Worm (Caenorhabditis elegans) whole organism, L2 larva: Measurements from ENCODE around the gene C23H3.5.

ENCODE experiments used
- mdl-1 ChIP-seq, 2 experiments: fragments of 150-350 bp in 1 of 2; sonication (generic microtip) in 1 of 2; optimal IDR thresholded peaks; 2 replicates each; lab custom pipeline; 2017; ENCODE audit warnings: missing biosample characterization in 2 of 2, missing genetic modification characterization in 2 of 2
- nhr-12 ChIP-seq: fragments of 150-350 bp; optimal IDR thresholded peaks from 2 replicates; lab custom pipeline; 2014; ENCODE audit warnings: missing biosample characterization, missing genetic modification characterization
- nhr-237 ChIP-seq: fragments of 150-350 bp; optimal IDR thresholded peaks from 2 replicates; lab custom pipeline; 2014; ENCODE audit warnings: missing biosample characterization, missing genetic modification characterization
- unc-39 ChIP-seq: fragments of 150-350 bp; optimal IDR thresholded peaks from 2 replicates; lab custom pipeline; 2014; ENCODE audit warnings: missing biosample characterization, missing genetic modification characterization

DNA sequence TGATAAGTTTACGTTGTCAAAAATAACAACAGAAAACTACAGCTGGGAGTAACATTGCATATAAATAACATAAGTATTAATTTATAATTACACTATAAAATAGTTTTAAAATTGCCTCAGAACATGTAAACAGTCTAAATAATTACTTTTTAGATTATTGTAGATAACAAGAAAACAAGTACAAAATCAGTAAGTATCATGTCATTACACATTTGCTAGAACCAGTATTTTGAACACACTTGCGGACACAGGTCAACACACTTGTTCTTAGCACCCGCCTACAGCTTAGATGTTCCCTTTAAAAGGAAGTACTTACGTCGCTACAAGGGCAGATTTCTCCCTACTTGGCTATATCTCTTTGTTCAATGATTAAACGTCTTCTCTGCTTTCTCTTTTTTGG, 13.5 kb upstream of the C23H3.5 start, which contains the start of gene F23F1.2:
- no peak for TF ChIP-seq nhr-237 (tag; lab: Kevin White, UChicago)
- TF ChIP-seq nhr-12 (tag; lab: Kevin White, UChicago) = no peak
- TF ChIP-seq mdl-1 (tag; optimal IDR thresholded peaks at IDR 0.05; lab: Kevin White, UChicago) = no peak
- TF ChIP-seq unc-39 = no peak
